Fruit fly (Drosophila melanogaster): ENCODE data around the gene Pgk.
A peak's percentile ranks its signal among the peaks of the same experiment; 100 is the strongest.

The Pgk gene

dm6 chr2L:2760288-2760687, 7.4 kb upstream of the Pgk start (continued):
- TF ChIP-seq PHDP (tag; optimal IDR thresholded peaks at IDR 0.05) (no peak), CG3163 (GFP tag; optimal IDR thresholded peaks at IDR 0.05) (no peak), lab (GFP tag; optimal IDR thresholded peaks at IDR 0.05) (no peak), sr (GFP tag; IDR thresholded peaks at IDR 0.05) (0 out of 3 replicates have a peak, but pooled peaks have one; percentile 12), zen2 (GFP tag; IDR thresholded peaks at IDR 0.05; ENCODE audit: partially characterized antibody) (0 out of 3 replicates have a peak, but pooled peaks have one; percentile 12), vvl (GFP tag; IDR thresholded peaks at IDR 0.05) (no peak), nerfin-2 (GFP tag; IDR thresholded peaks at IDR 0.05; ENCODE audit: partially characterized antibody) (no peak), Nf-YB (GFP tag; optimal IDR thresholded peaks at IDR 0.05) (no peak), ham (GFP tag; IDR thresholded peaks at IDR 0.05) (no peak), Ets65A (GFP tag) (peak; percentile 67), repo (GFP tag; optimal IDR thresholded peaks at IDR 0.05) (no peak), sna (GFP tag; IDR thresholded peaks at IDR 0.05; ENCODE audit: partially characterized antibody) (no peak), eve (GFP tag; optimal IDR thresholded peaks at IDR 0.05) (no peak), kah (GFP tag; optimal IDR thresholded peaks at IDR 0.05) (no peak), shn (GFP tag; optimal IDR thresholded peaks at IDR 0.05) (no peak), lilli (GFP tag; optimal IDR thresholded peaks at IDR 0.05) (no peak), MTF-1 (GFP tag; optimal IDR thresholded peaks at IDR 0.05; ENCODE audit: borderline replicate concordance) (no peak)

- TF ChIP-seq fd102C (GFP tag; optimal IDR thresholded peaks at IDR 0.05): peak; percentile 35
- peak; percentile 96 for TF ChIP-seq sob (GFP tag; IDR thresholded peaks at IDR 0.05)
- peak; percentile 89 for TF ChIP-seq CG4854 (GFP tag; optimal IDR thresholded peaks at IDR 0.05)
- peak; percentile 94 for TF ChIP-seq CG14710 (tag; optimal IDR thresholded peaks at IDR 0.05)
- peak; percentile 87 for TF ChIP-seq twi (tag; optimal IDR thresholded peaks at IDR 0.05)
- peak; percentile 87 for TF ChIP-seq CG12942 (GFP tag; optimal IDR thresholded peaks at IDR 0.05)
- TF ChIP-seq Sry-β (GFP tag; optimal IDR thresholded peaks at IDR 0.05): peak; percentile 68
- TF ChIP-seq grau (tag; optimal IDR thresholded peaks at IDR 0.05): peak; percentile 91
- TF ChIP-seq CG3163 (GFP tag; optimal IDR thresholded peaks at IDR 0.05): peak; percentile 59
- TF ChIP-seq dmrt99B (tag; optimal IDR thresholded peaks at IDR 0.05): peak; percentile 88
- TF ChIP-seq Tbp (GFP tag; optimal IDR thresholded peaks at IDR 0.05): no peak
- TF ChIP-seq danr (GFP tag; IDR thresholded peaks at IDR 0.05): peak; percentile 86
- TF ChIP-seq CG43689 (GFP tag; IDR thresholded peaks at IDR 0.05): peak; percentile 79
- TF ChIP-seq D (optimal IDR thresholded peaks at IDR 0.05): no peak
- TF ChIP-seq D (GFP tag; optimal IDR thresholded peaks at IDR 0.05): peak; percentile 68
- TF ChIP-seq ci (GFP tag; IDR thresholded peaks at IDR 0.05): peak; percentile 94
- TF ChIP-seq knrl (GFP tag; IDR thresholded peaks at IDR 0.05; ENCODE audit: partially characterized antibody): peak; percentile 97
- TF ChIP-seq Ravus (GFP tag; IDR thresholded peaks at IDR 0.05): peak; percentile 81
- TF ChIP-seq CG17829 (tag; optimal IDR thresholded peaks at IDR 0.05): peak; percentile 94
- peak; percentile 95 for TF ChIP-seq Dbx (GFP tag; IDR thresholded peaks at IDR 0.05)
- TF ChIP-seq CG10147 (GFP tag; optimal IDR thresholded peaks at IDR 0.05): peak; percentile 92
- peak; percentile 91 for TF ChIP-seq croc (GFP tag; conservative IDR thresholded peaks at IDR 0.05)
- TF ChIP-seq Dip3 (GFP tag; optimal IDR thresholded peaks at IDR 0.05): peak; percentile 88
- TF ChIP-seq CG2875 (GFP tag; optimal IDR thresholded peaks at IDR 0.05): peak; percentile 74
- TF ChIP-seq ato (GFP tag; IDR thresholded peaks at IDR 0.05; ENCODE audit: partially characterized antibody): peak; percentile 76
- peak; percentile 84 to 92 for TF ChIP-seq dpn (GFP tag; optimal IDR thresholded peaks at IDR 0.05)
- TF ChIP-seq corto (GFP tag; optimal IDR thresholded peaks at IDR 0.05): peak; percentile 87
- peak; percentile 90 for TF ChIP-seq bab2 (GFP tag; optimal IDR thresholded peaks at IDR 0.05)
- peak; percentile 72; the same call in 1 of the 2 replicates for TF ChIP-seq sim (GFP tag; IDR thresholded peaks at IDR 0.05)
- TF ChIP-seq CG5245 (GFP tag; optimal IDR thresholded peaks at IDR 0.05): peak; percentile 83
- TF ChIP-seq Nf-YC (tag; optimal IDR thresholded peaks at IDR 0.05): peak; percentile 86
- TF ChIP-seq CG6175 (GFP tag; IDR thresholded peaks at IDR 0.05): peak; percentile 80
- TF ChIP-seq Ptx1 (GFP tag; IDR thresholded peaks at IDR 0.05): peak; percentile 96
- peak; percentile 94 for TF ChIP-seq dysf (GFP tag; IDR thresholded peaks at IDR 0.05)
- peak; percentile 86 to 88 for TF ChIP-seq Pdp1 (GFP tag; optimal IDR thresholded peaks at IDR 0.05)
Observed at dm6 chr2L:2759654-2760053, 6.8 kb upstream of the Pgk start, which contains the start of the genes HemK2, Snapin and Tnpo-SR. Gene HemK2, minus strand, starts transcription at chr2L:2759677. Gene Snapin, minus strand, starts transcription at chr2L:2759677. Gene Tnpo-SR, plus strand, starts transcription at chr2L:2759924.
